Worm (Caenorhabditis elegans) whole organism, L3 larva: ENCODE measurements around the gene K02D10.3.

ENCODE experiments used
- ceh-82 ChIP-seq: fragments of 150-350 bp; optimal IDR thresholded peaks from 2 replicates; lab custom pipeline; 2014; ENCODE audit warnings: missing biosample characterization, missing genetic modification characterization
- ceh-9 ChIP-seq: sonication (generic microtip); optimal IDR thresholded peaks from 2 replicates; lab custom pipeline; 2018; ENCODE audit warnings: missing biosample characterization, missing genetic modification characterization
- elt-3 ChIP-seq, 3 experiments: fragments of 150-350 bp in 1 of 3; sonication (generic microtip) in 2 of 3; optimal IDR thresholded peaks; 2 replicates in 2 of 3; 4 replicates in 1 of 3; lab custom pipeline; 2014 to 2017; ENCODE audit warnings: missing biosample characterization in 3 of 3, missing genetic modification characterization in 3 of 3
- lin-15B ChIP-seq: fragments of 150-350 bp; optimal IDR thresholded peaks from 2 replicates; lab custom pipeline; 2014; ENCODE audit warnings: missing biosample characterization, missing genetic modification characterization
- nhr-11 ChIP-seq: fragments of 150-350 bp; optimal IDR thresholded peaks from 2 replicates; lab custom pipeline; 2014; ENCODE audit warnings: missing biosample characterization, missing genetic modification characterization
- skn-1 ChIP-seq: fragments of 150-350 bp; optimal IDR thresholded peaks from 2 replicates; lab custom pipeline; 2014; ENCODE audit warnings: missing biosample characterization, missing genetic modification characterization
- unc-62 ChIP-seq: fragments of 150-350 bp; sonication (generic microtip); optimal IDR thresholded peaks from 4 replicates; lab custom pipeline; 2014; ENCODE audit warnings: missing biosample characterization, missing genetic modification reagents, missing genetic modification characterization

- no peak for TF ChIP-seq nhr-11
- TF ChIP-seq skn-1 (tag; lab: Kevin White, UChicago): no peak
- no peak for TF ChIP-seq lin-15B (tag; lab: Kevin White, UChicago)
- TF ChIP-seq elt-3 (tag; optimal IDR thresholded peaks at IDR 0.05; lab: Kevin White, UChicago): no peak
- no peak for TF ChIP-seq unc-62 (GFP tag; lab: Kevin White, UChicago)
- no peak for TF ChIP-seq ceh-82 (tag; lab: Kevin White, UChicago)
- no peak for TF ChIP-seq ceh-9
Observed at ce11 chrIII:8743796-8744404, 27.9 kb downstream of the K02D10.3 start, which contains the start of gene ZK370.6.
